Fruit fly (Drosophila melanogaster) whole organism, prepupa: ENCODE data around the gene CG9922.
A peak's percentile ranks its signal among the peaks of the same experiment; 100 is the strongest.

ENCODE experiments used
- CG10669 ChIP-seq: fragments of 200-800 bp; sonication (Bioruptor generic); optimal IDR thresholded peaks from 3 replicates; lab custom pipeline; 2018; ENCODE audit warnings: missing biosample characterization, mild to moderate bottlenecking, missing genetic modification characterization, moderate library complexity
- CG11294 ChIP-seq: fragments of 200-800 bp; sonication (Bioruptor generic); IDR thresholded peaks from 2 replicates; pipeline ENCODE4 v1.3.6; 2022; ENCODE audit warnings: missing biosample characterization, missing genetic modification characterization
- CG11902 ChIP-seq: fragments of 200-800 bp; sonication (Bioruptor generic); optimal IDR thresholded peaks from 3 replicates; lab custom pipeline; 2016; ENCODE audit warnings: missing biosample characterization, missing genetic modification characterization
- CG15336 ChIP-seq: fragments of 200-800 bp; sonication (Bioruptor generic); IDR thresholded peaks from 2 replicates; pipeline ENCODE4 v1.3.6; 2022; ENCODE audit warnings: missing biosample characterization, missing genetic modification characterization
- CG1621 ChIP-seq: fragments of 200-800 bp; sonication (Bioruptor generic); optimal IDR thresholded peaks from 3 replicates; lab custom pipeline; 2018; ENCODE audit warnings: missing biosample characterization, mild to moderate bottlenecking, missing genetic modification characterization
- CG16779 ChIP-seq: fragments of 200-800 bp; sonication (Bioruptor generic); optimal IDR thresholded peaks from 3 replicates; lab custom pipeline; 2017; ENCODE audit warnings: missing biosample characterization, mild to moderate bottlenecking, missing genetic modification characterization
- CG3032 ChIP-seq: fragments of 200-800 bp; optimal IDR thresholded peaks from 2 replicates; lab custom pipeline; 2019; ENCODE audit warnings: missing biosample characterization, mild to moderate bottlenecking, missing genetic modification characterization, moderate library complexity
- CG32006 ChIP-seq: fragments of 200-800 bp; sonication (Bioruptor generic); optimal IDR thresholded peaks from 3 replicates; lab custom pipeline; 2017; ENCODE audit warnings: missing biosample characterization, mild to moderate bottlenecking, missing genetic modification characterization
- CG34406 ChIP-seq: fragments of 200-800 bp; sonication (Bioruptor generic); optimal IDR thresholded peaks from 3 replicates; lab custom pipeline; 2016; ENCODE audit warnings: missing biosample characterization, missing genetic modification characterization
- CG3919 ChIP-seq: fragments of 200-800 bp; sonication (Bioruptor generic); optimal IDR thresholded peaks from 3 replicates; lab custom pipeline; 2016; ENCODE audit warnings: missing biosample characterization, missing genetic modification characterization
- CG4318 ChIP-seq: fragments of 200-800 bp; sonication (Bioruptor generic); optimal IDR thresholded peaks from 3 replicates; lab custom pipeline; 2017; ENCODE audit warnings: missing biosample characterization, mild to moderate bottlenecking, missing genetic modification characterization
- CG6163 ChIP-seq: fragments of 200-800 bp; sonication (Bioruptor generic); IDR thresholded peaks from 3 replicates; pipeline ENCODE4 v1.3.6; 2022; ENCODE audit warnings: missing biosample characterization, missing genetic modification characterization
- CG6276 ChIP-seq: fragments of 200-800 bp; sonication (Bioruptor generic); optimal IDR thresholded peaks from 2 replicates; lab custom pipeline; 2017; ENCODE audit warnings: missing biosample characterization, mild to moderate bottlenecking, missing genetic modification characterization
- CG6792 ChIP-seq: fragments of 200-800 bp; sonication (Bioruptor generic); optimal IDR thresholded peaks from 3 replicates; lab custom pipeline; 2016; ENCODE audit warnings: missing biosample characterization, missing genetic modification characterization
- CG6808 ChIP-seq: fragments of 200-800 bp; sonication (Bioruptor generic); optimal IDR thresholded peaks from 3 replicates; lab custom pipeline; 2017; ENCODE audit warnings: missing biosample characterization, missing genetic modification characterization, mild to moderate bottlenecking, moderate library complexity, missing genetic modification reagents
- CG7368 ChIP-seq: fragments of 200-800 bp; sonication (Bioruptor generic); optimal IDR thresholded peaks from 3 replicates; lab custom pipeline; 2016; ENCODE audit warnings: missing biosample characterization, missing genetic modification characterization
- CG8119 ChIP-seq: fragments of 200-800 bp; sonication (Bioruptor generic); IDR thresholded peaks from 3 replicates; pipeline ENCODE4 v1.3.6; 2022; ENCODE audit warnings: missing biosample characterization, missing genetic modification characterization
- CG8319 ChIP-seq: fragments of 200-800 bp; sonication (Bioruptor generic); optimal IDR thresholded peaks from 3 replicates; lab custom pipeline; 2016; ENCODE audit warnings: missing biosample characterization, missing genetic modification characterization
- CG8632 ChIP-seq: fragments of 200-800 bp; sonication (Bioruptor generic); optimal IDR thresholded peaks from 3 replicates; lab custom pipeline; 2016; ENCODE audit warnings: missing biosample characterization, missing genetic modification characterization
- Eip78C ChIP-seq: fragments of 200-800 bp; sonication (Bioruptor generic); peaks from one replicate; lab custom pipeline; 2016; ENCODE audit warnings: missing biosample characterization, missing genetic modification characterization
- Eip93F ChIP-seq: fragments of 200-800 bp; sonication (Bioruptor generic); optimal IDR thresholded peaks from 2 replicates; lab custom pipeline; 2016; ENCODE audit warnings: missing biosample characterization, mild to moderate bottlenecking, missing genetic modification characterization
- Ets21C ChIP-seq: fragments of 200-800 bp; sonication (Bioruptor generic); optimal IDR thresholded peaks from 3 replicates; lab custom pipeline; 2016; ENCODE audit warnings: missing biosample characterization, missing genetic modification characterization
- Hr38 ChIP-seq: sonication (Bioruptor generic); optimal IDR thresholded peaks from 2 replicates; lab custom pipeline; 2016; ENCODE audit warnings: missing biosample characterization, missing genetic modification characterization
- Hr39 ChIP-seq: fragments of 200-800 bp; sonication (Bioruptor generic); optimal IDR thresholded peaks from 2 replicates; lab custom pipeline; 2016; ENCODE audit warnings: missing biosample characterization, missing genetic modification characterization
- Hr4 ChIP-seq: fragments of 200-800 bp; sonication (Bioruptor generic); optimal IDR thresholded peaks from 3 replicates; lab custom pipeline; 2016; ENCODE audit warnings: missing biosample characterization, missing genetic modification characterization
- Lpt ChIP-seq: fragments of 200-800 bp; sonication (Bioruptor generic); optimal IDR thresholded peaks from 3 replicates; lab custom pipeline; 2016; ENCODE audit warnings: missing biosample characterization, missing genetic modification characterization
- Met ChIP-seq: fragments of 200-800 bp; sonication (Bioruptor generic); optimal IDR thresholded peaks from 3 replicates; lab custom pipeline; 2016; ENCODE audit warnings: missing biosample characterization, missing genetic modification characterization
- OdsH ChIP-seq: fragments of 200-800 bp; sonication (Bioruptor generic); optimal IDR thresholded peaks from 3 replicates; lab custom pipeline; 2016; ENCODE audit warnings: missing biosample characterization, missing genetic modification characterization
- Smox ChIP-seq: fragments of 200-800 bp; sonication (Bioruptor generic); optimal IDR thresholded peaks from 3 replicates; lab custom pipeline; 2016; ENCODE audit warnings: missing biosample characterization, missing genetic modification characterization
- Sox102F ChIP-seq: fragments of 200-800 bp; sonication (Bioruptor generic); optimal IDR thresholded peaks from 2 replicates; lab custom pipeline; 2016; ENCODE audit warnings: missing biosample characterization, mild to moderate bottlenecking, missing genetic modification characterization
- Sox14 ChIP-seq: fragments of 200-800 bp; sonication (Bioruptor generic); optimal IDR thresholded peaks from 3 replicates; lab custom pipeline; 2016; ENCODE audit warnings: missing biosample characterization, missing genetic modification characterization
- achi ChIP-seq: fragments of 200-800 bp; sonication (Bioruptor generic); optimal IDR thresholded peaks from 3 replicates; lab custom pipeline; 2016; ENCODE audit warnings: missing biosample characterization, missing genetic modification characterization
- acj6 ChIP-seq: fragments of 200-800 bp; sonication (Bioruptor generic); optimal IDR thresholded peaks from 3 replicates; lab custom pipeline; 2016; ENCODE audit warnings: missing biosample characterization, missing genetic modification characterization
- cyc ChIP-seq: fragments of 200-800 bp; sonication (Bioruptor generic); optimal IDR thresholded peaks from 3 replicates; lab custom pipeline; 2016; ENCODE audit warnings: missing biosample characterization, missing genetic modification characterization
- dac ChIP-seq: fragments of 200-800 bp; sonication (Bioruptor generic); optimal IDR thresholded peaks from 2 replicates; lab custom pipeline; 2017; ENCODE audit warnings: missing biosample characterization, mild to moderate bottlenecking, missing genetic modification characterization
- dsx ChIP-seq: fragments of 200-800 bp; optimal IDR thresholded peaks from 3 replicates; lab custom pipeline; 2019; ENCODE audit warnings: missing biosample characterization, mild to moderate bottlenecking, missing genetic modification characterization, moderate library complexity; ENCODE audit not compliant: poor library complexity, severe bottlenecking
- esn ChIP-seq: fragments of 200-800 bp; sonication (Bioruptor generic); optimal IDR thresholded peaks from 2 replicates; lab custom pipeline; 2016; ENCODE audit warnings: missing biosample characterization, mild to moderate bottlenecking, missing genetic modification characterization, moderate library complexity
- fd59A ChIP-seq: fragments of 200-800 bp; sonication (Bioruptor generic); optimal IDR thresholded peaks from 2 replicates; lab custom pipeline; 2017; ENCODE audit warnings: missing biosample characterization, mild to moderate bottlenecking, missing genetic modification characterization, missing genetic modification reagents
- fd85E ChIP-seq: fragments of 200-800 bp; sonication (Bioruptor generic); optimal IDR thresholded peaks from 3 replicates; lab custom pipeline; 2016; ENCODE audit warnings: missing biosample characterization, missing genetic modification characterization
- net ChIP-seq: fragments of 200-800 bp; sonication (Bioruptor generic); optimal IDR thresholded peaks from 3 replicates; lab custom pipeline; 2016; ENCODE audit warnings: missing biosample characterization, missing genetic modification characterization
- pdm3 ChIP-seq: fragments of 200-800 bp; sonication (Bioruptor generic); optimal IDR thresholded peaks from 3 replicates; lab custom pipeline; 2016; ENCODE audit warnings: missing biosample characterization, missing genetic modification characterization
- salr ChIP-seq, 2 experiments: fragments of 200-800 bp; sonication (Bioruptor generic); optimal IDR thresholded peaks; 3 replicates each; lab custom pipeline; 2016 to 2018; ENCODE audit warnings: missing biosample characterization in 2 of 2, missing genetic modification characterization in 2 of 2, mild to moderate bottlenecking in 1 of 2
- ss ChIP-seq, 2 experiments: fragments of 200-800 bp; sonication (Bioruptor generic); optimal IDR thresholded peaks; 2 replicates in 1 of 2; 3 replicates in 1 of 2; lab custom pipeline; 2017 to 2018; ENCODE audit warnings: mild to moderate bottlenecking in 2 of 2, missing biosample characterization in 2 of 2, missing genetic modification characterization in 2 of 2, moderate library complexity in 1 of 2
- svp ChIP-seq: fragments of 200-800 bp; sonication (Bioruptor generic); peaks from one replicate; lab custom pipeline; 2016; ENCODE audit warnings: missing biosample characterization, missing genetic modification characterization
- vri ChIP-seq: fragments of 200-800 bp; sonication (Bioruptor generic); optimal IDR thresholded peaks from 3 replicates; lab custom pipeline; 2016; ENCODE audit warnings: missing biosample characterization, mild to moderate bottlenecking, missing genetic modification characterization

CG9922 gene

dm6 chr3R:14061988-14062868 is 26.0 kb upstream of the CG9922 start (continued):
- peak; percentile 69 for TF ChIP-seq CG34406 (GFP tag; lab: Kevin White, UChicago)
- TF ChIP-seq Eip93F (GFP tag; lab: Kevin White, UChicago) = no peak
- TF ChIP-seq Hr4 = no peak
- TF ChIP-seq CG15336 (GFP tag; lab: Robert Waterston, UW) = 0 out of 2 replicates have a peak, but pooled peaks have one; percentile 19
- peak; percentile 81 for TF ChIP-seq CG6808 (GFP tag; lab: Kevin White, UChicago)
- peak; percentile 71 for TF ChIP-seq pdm3 (GFP tag; lab: Kevin White, UChicago)
- TF ChIP-seq CG3032 (tag; lab: Kevin White, UChicago) = peak; percentile 92
- no peak for TF ChIP-seq Lpt (GFP tag; lab: Kevin White, UChicago)
- TF ChIP-seq Eip78C = peak; percentile 93
- peak; percentile 44 for TF ChIP-seq CG32006 (GFP tag; lab: Kevin White, UChicago)
- TF ChIP-seq Sox102F (GFP tag; lab: Kevin White, UChicago) = peak; percentile 46
- TF ChIP-seq net (GFP tag; lab: Kevin White, UChicago) = no peak
- TF ChIP-seq Met = peak; percentile 54
- TF ChIP-seq CG6792 (GFP tag; lab: Kevin White, UChicago) = peak; percentile 45
- peak; percentile 66 for TF ChIP-seq CG3919
- TF ChIP-seq Hr38 (GFP tag; lab: Kevin White, UChicago) = no peak
- TF ChIP-seq Sox14 (GFP tag; lab: Kevin White, UChicago) = peak; percentile 42
- peak; percentile 85 for TF ChIP-seq svp (GFP tag; lab: Kevin White, UChicago)
- TF ChIP-seq CG8632 = peak; percentile 73

dm6 chr3R:14061049-14061987 is 25.1 kb upstream of the CG9922 start:
- peak; percentile 28; the same call in 1 of the 2 replicates for TF ChIP-seq CG11294 (GFP tag; lab: Robert Waterston, UW)
- peak; percentile 94 for TF ChIP-seq net (GFP tag; lab: Kevin White, UChicago)
- peak; percentile 57 for TF ChIP-seq OdsH (GFP tag; lab: Kevin White, UChicago)
- TF ChIP-seq Hr39 (GFP tag; lab: Kevin White, UChicago) = no peak
- TF ChIP-seq CG4318 (GFP tag; lab: Kevin White, UChicago) = no peak
- TF ChIP-seq fd59A = peak; percentile 42
- peak; percentile 84 for TF ChIP-seq dsx (GFP tag; lab: Kevin White, UChicago)
- peak; percentile 8 for TF ChIP-seq Hr38 (GFP tag; lab: Kevin White, UChicago)
- no peak for TF ChIP-seq Ets21C (GFP tag; lab: Kevin White, UChicago)
- TF ChIP-seq CG6163 (GFP tag; lab: Robert Waterston, UW) = peak; percentile 98
- TF ChIP-seq Smox (GFP tag; lab: Kevin White, UChicago) = no peak
- peak; percentile 41 for TF ChIP-seq dac
- TF ChIP-seq achi (GFP tag; lab: Kevin White, UChicago) = peak; percentile 79
- peak; percentile 98 for TF ChIP-seq CG16779
- TF ChIP-seq vri (GFP tag; lab: Kevin White, UChicago) = peak; percentile 88
- TF ChIP-seq CG8319 (GFP tag; lab: Kevin White, UChicago) = peak; percentile 43
- TF ChIP-seq CG15336 (GFP tag; lab: Robert Waterston, UW) = peak; percentile 95
- TF ChIP-seq CG11902 (GFP tag; lab: Kevin White, UChicago) = no peak
- TF ChIP-seq Eip78C = peak; percentile 90
- peak; percentile 16 for TF ChIP-seq esn (GFP tag; lab: Kevin White, UChicago)
- TF ChIP-seq fd85E = peak; percentile 82
- TF ChIP-seq CG8119 (GFP tag; lab: Robert Waterston, UW) = peak; percentile 97
- TF ChIP-seq CG6276 (GFP tag; lab: Kevin White, UChicago) = peak; percentile 92
- peak; percentile 83 for TF ChIP-seq CG8632
- peak; percentile 98 to 99 for TF ChIP-seq ss (GFP tag; optimal IDR thresholded peaks at IDR 0.05; lab: Kevin White, UChicago)
- peak; percentile 96 for TF ChIP-seq CG6808 (GFP tag; lab: Kevin White, UChicago)
- no peak for TF ChIP-seq cyc (GFP tag; lab: Kevin White, UChicago)
- TF ChIP-seq salr (GFP tag; optimal IDR thresholded peaks at IDR 0.05; lab: Kevin White, UChicago) = peak; percentile 72 to 82
- TF ChIP-seq Hr4 = peak; percentile 27
- peak; percentile 86 for TF ChIP-seq Eip93F (GFP tag; lab: Kevin White, UChicago)
- peak; percentile 92 for TF ChIP-seq CG1621 (tag; lab: Kevin White, UChicago)
- TF ChIP-seq Met = peak; percentile 44
- peak; percentile 74 for TF ChIP-seq CG7368 (GFP tag; lab: Kevin White, UChicago)
- TF ChIP-seq acj6 = peak; percentile 24
- TF ChIP-seq CG10669 (GFP tag; lab: Kevin White, UChicago) = peak; percentile 67
